Fruit fly (Drosophila melanogaster) whole organism, embryonic: Measurements from ENCODE around the gene CG18095.

ENCODE experiments used
- CG30403 ChIP-seq: fragments of 200-800 bp; sonication (Bioruptor generic); optimal IDR thresholded peaks from 3 replicates; lab custom pipeline; 2016; ENCODE audit warnings: missing biosample characterization, missing genetic modification characterization
- CG31388 ChIP-seq: fragments of 200-800 bp; sonication (Bioruptor generic); optimal IDR thresholded peaks from 2 replicates; lab custom pipeline; 2016; ENCODE audit warnings: missing biosample characterization, missing genetic modification characterization
- CG9932 ChIP-seq: fragments of 200-800 bp; sonication (Bioruptor generic); IDR thresholded peaks from 2 replicates; pipeline ENCODE4 v1.3.6; 2022; ENCODE audit warnings: missing biosample characterization, missing genetic modification characterization
- Scr ChIP-seq: fragments of 200-800 bp; sonication (Bioruptor generic); IDR thresholded peaks from 2 replicates; pipeline ENCODE4 v1.3.6; 2022; ENCODE audit warnings: missing biosample characterization, missing genetic modification characterization; ENCODE audit not compliant: partially characterized antibody
- aop ChIP-seq: fragments of 200-800 bp; sonication (Bioruptor generic); IDR thresholded peaks from 2 replicates; pipeline ENCODE4 v1.3.6; 2022; ENCODE audit warnings: missing biosample characterization, missing genetic modification characterization
- bab2 ChIP-seq: fragments of 200-800 bp; sonication (Bioruptor generic); optimal IDR thresholded peaks from 2 replicates; lab custom pipeline; 2016; ENCODE audit warnings: missing biosample characterization, missing genetic modification characterization
- pb ChIP-seq: fragments of 200-800 bp; sonication (Bioruptor generic); optimal IDR thresholded peaks from 3 replicates; lab custom pipeline; 2016; ENCODE audit warnings: missing biosample characterization, missing genetic modification characterization
- tna ChIP-seq: fragments of 200-800 bp; sonication (Bioruptor generic); IDR thresholded peaks from 2 replicates; pipeline ENCODE4 v1.3.6; 2022; ENCODE audit warnings: missing biosample characterization, missing genetic modification characterization; ENCODE audit not compliant: partially characterized antibody

- TF ChIP-seq pb (GFP tag; lab: Kevin White, UChicago) (no peak), Scr (GFP tag; lab: Robert Waterston, UW) (no peak), CG31388 (GFP tag; lab: Kevin White, UChicago) (no peak), aop (GFP tag; lab: Robert Waterston, UW) (no peak), tna (GFP tag; lab: Robert Waterston, UW) (no peak), CG30403 (no peak), CG9932 (GFP tag; lab: Robert Waterston, UW) (no peak), bab2 (no peak)
These were observed 51.5 kb downstream of the CG18095 start, which contains the start of gene NimC2 for dm6 chr2L:13979826-13980225.
